Fruit fly (Drosophila melanogaster): Measurements from ENCODE around the gene Rpt3.

The Rpt3 gene

DNA sequence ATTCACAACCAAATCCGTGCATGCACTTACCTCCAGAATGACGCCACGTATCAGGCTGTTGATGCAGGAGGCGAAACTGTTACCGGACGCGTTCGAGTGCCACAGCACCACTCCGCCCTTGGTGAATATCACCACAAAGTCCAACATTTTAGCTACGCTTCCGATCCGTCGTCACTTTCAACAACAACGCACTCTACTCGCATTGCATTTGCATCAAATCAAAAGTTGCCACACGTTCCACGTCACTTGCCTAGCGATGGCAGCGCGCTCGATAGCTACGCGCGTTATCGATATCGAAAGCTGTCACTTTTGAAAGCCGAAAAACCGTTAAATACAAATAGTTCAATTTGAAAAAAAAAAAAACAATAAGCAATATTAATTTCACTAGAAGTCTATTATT is 3.9 kb downstream of the Rpt3 start, which contains the start of gene SrpRalpha (continued):
- TF ChIP-seq CG2116 (GFP tag; optimal IDR thresholded peaks at IDR 0.05) (peak; percentile 20), Bgb (GFP tag; IDR thresholded peaks at IDR 0.05; ENCODE audit: partially characterized antibody) (peak; percentile 13; the same call in 1 of the 2 replicates), CG9215 (GFP tag; IDR thresholded peaks at IDR 0.05) (no peak), gce (GFP tag; IDR thresholded peaks at IDR 0.05) (no peak), eve (GFP tag; optimal IDR thresholded peaks at IDR 0.05) (no peak), Dp (GFP tag; optimal IDR thresholded peaks at IDR 0.05) (peak; percentile 63), CG33557 (GFP tag; optimal IDR thresholded peaks at IDR 0.05) (no peak), Nf-YC (tag; optimal IDR thresholded peaks at IDR 0.05) (no peak), rib (GFP tag; IDR thresholded peaks at IDR 0.05) (no peak), CG31224 (GFP tag; IDR thresholded peaks at IDR 0.05) (no peak), CG11398 (GFP tag; optimal IDR thresholded peaks at IDR 0.05) (no peak), CG16813 (GFP tag; IDR thresholded peaks at IDR 0.05; ENCODE audit: partially characterized antibody) (peak; percentile 33; the same call in 1 of the 3 replicates), ato (GFP tag; IDR thresholded peaks at IDR 0.05; ENCODE audit: partially characterized antibody) (no peak), Med (GFP tag) (peak; percentile 71), ken (GFP tag; IDR thresholded peaks at IDR 0.05) (no peak), Eip74EF (GFP tag; optimal IDR thresholded peaks at IDR 0.05) (no peak), CG10654 (GFP tag; optimal IDR thresholded peaks at IDR 0.05) (no peak), da (GFP tag; optimal IDR thresholded peaks at IDR 0.05) (no peak), CG11456 (GFP tag; IDR thresholded peaks at IDR 0.05) (no peak), vnd (GFP tag; IDR thresholded peaks at IDR 0.05; ENCODE audit: partially characterized antibody) (no peak), wek (GFP tag; optimal IDR thresholded peaks at IDR 0.05) (no peak), YL-1 (GFP tag; optimal IDR thresholded peaks at IDR 0.05) (peak; percentile 79), CG10431 (GFP tag; optimal IDR thresholded peaks at IDR 0.05) (no peak), dmrt11E (tag; optimal IDR thresholded peaks at IDR 0.05) (no peak), CG4707 (GFP tag; optimal IDR thresholded peaks at IDR 0.05) (no peak), cato (GFP tag; optimal IDR thresholded peaks at IDR 0.05; ENCODE audit: borderline replicate concordance) (no peak), Sox102F (GFP tag; optimal IDR thresholded peaks at IDR 0.05) (no peak), CG10959 (GFP tag; IDR thresholded peaks at IDR 0.05) (no peak), crc (GFP tag; optimal IDR thresholded peaks at IDR 0.05) (no peak), CG9727 (GFP tag; optimal IDR thresholded peaks at IDR 0.05) (no peak), Hr51 (GFP tag; optimal IDR thresholded peaks at IDR 0.05) (no peak), Dbx (GFP tag; IDR thresholded peaks at IDR 0.05) (no peak), CG4360 (GFP tag; IDR thresholded peaks at IDR 0.05) (no peak), CG31365 (tag; optimal IDR thresholded peaks at IDR 0.05) (no peak), cg (GFP tag; optimal IDR thresholded peaks at IDR 0.05) (no peak), Pdp1 (GFP tag; optimal IDR thresholded peaks at IDR 0.05) (peak in 1 of 2 experiments; percentile 5), lov (optimal IDR thresholded peaks at IDR 0.05) (no peak), lov (GFP tag; IDR thresholded peaks at IDR 0.05) (no peak), maf-S (GFP tag; optimal IDR thresholded peaks at IDR 0.05) (no peak), CG15269 (tag; optimal IDR thresholded peaks at IDR 0.05) (no peak), nerfin-2 (GFP tag; IDR thresholded peaks at IDR 0.05; ENCODE audit: partially characterized antibody) (peak; percentile 29; the same call in 1 of the 2 replicates), CG6254 (GFP tag; optimal IDR thresholded peaks at IDR 0.05) (no peak), wdn (GFP tag; IDR thresholded peaks at IDR 0.05) (no peak), Camta (GFP tag; optimal IDR thresholded peaks at IDR 0.05) (no peak), CG15011 (GFP tag; optimal IDR thresholded peaks at IDR 0.05) (no peak), ftz-f1 (GFP tag; optimal IDR thresholded peaks at IDR 0.05) (no peak), CG4820 (GFP tag; optimal IDR thresholded peaks at IDR 0.05) (no peak), Xbp1 (GFP tag; optimal IDR thresholded peaks at IDR 0.05) (peak; percentile 56), CG4730 (GFP tag; IDR thresholded peaks at IDR 0.05) (no peak), Sry-δ (GFP tag; optimal IDR thresholded peaks at IDR 0.05) (peak; percentile 84), luna (GFP tag; optimal IDR thresholded peaks at IDR 0.05) (no peak)
